Fruit fly (Drosophila melanogaster) whole organism, adult: ENCODE results near the gene CG10375.

Experiments used
- CG1620 ChIP-seq: fragments of 200-800 bp; sonication (Bioruptor generic); optimal IDR thresholded peaks from 2 replicates; lab custom pipeline; 2016; ENCODE audit warnings: missing biosample characterization, missing genetic modification characterization
- CG5204 ChIP-seq: fragments of 200-800 bp; sonication (Bioruptor generic); optimal IDR thresholded peaks from 2 replicates; lab custom pipeline; 2016; ENCODE audit warnings: missing biosample characterization, missing genetic modification characterization
- CG7101 ChIP-seq: fragments of 200-800 bp; sonication (Bioruptor generic); optimal IDR thresholded peaks from 2 replicates; lab custom pipeline; 2018; ENCODE audit warnings: missing biosample characterization, mild to moderate bottlenecking, missing genetic modification characterization, moderate library complexity
- bab1 ChIP-seq: fragments of 200-800 bp; sonication (Bioruptor generic); optimal IDR thresholded peaks from 3 replicates; lab custom pipeline; 2019; ENCODE audit warnings: missing biosample characterization, mild to moderate bottlenecking, missing genetic modification characterization, moderate library complexity
- cic ChIP-seq: fragments of 200-800 bp; sonication (Bioruptor generic); optimal IDR thresholded peaks from 2 replicates; lab custom pipeline; 2017; ENCODE audit warnings: missing biosample characterization, mild to moderate bottlenecking, missing genetic modification characterization, moderate library complexity
- kay ChIP-seq: fragments of 200-800 bp; sonication (Bioruptor generic); peaks from one replicate; lab custom pipeline; 2016; ENCODE audit warnings: missing biosample characterization, missing genetic modification characterization, borderline replicate concordance
- ovo ChIP-seq: fragments of 200-800 bp; sonication (Bioruptor generic); optimal IDR thresholded peaks from 2 replicates; lab custom pipeline; 2016; ENCODE audit warnings: missing biosample characterization, missing genetic modification characterization

DNA sequence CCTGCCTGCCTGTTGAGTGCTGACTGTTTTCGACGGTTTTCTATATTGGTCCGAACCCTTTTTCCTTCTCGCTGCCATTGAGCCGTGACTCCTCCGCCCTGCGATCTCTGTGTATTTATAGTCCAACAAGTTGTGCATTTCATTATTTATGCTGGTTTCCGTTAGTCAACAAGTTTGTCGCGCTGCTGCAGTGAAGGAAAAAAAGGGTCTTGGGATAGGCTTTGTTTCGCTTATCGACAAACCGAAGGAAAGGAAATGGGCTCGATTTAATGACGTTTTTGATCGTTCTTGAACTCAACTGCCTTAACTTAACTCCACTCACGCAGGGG lies 20.1 kb downstream of the CG10375 start:
- TF ChIP-seq cic (GFP tag; lab: Kevin White, UChicago) = no peak
- no peak for TF ChIP-seq CG7101
- no peak for TF ChIP-seq CG5204 (GFP tag; lab: Kevin White, UChicago)
- no peak for TF ChIP-seq CG1620 (GFP tag; lab: Kevin White, UChicago)
- TF ChIP-seq kay (GFP tag; lab: Kevin White, UChicago) = peak; percentile 20
- TF ChIP-seq ovo (GFP tag; lab: Kevin White, UChicago) = no peak
- TF ChIP-seq bab1 (GFP tag; lab: Kevin White, UChicago) = no peak
